Worm (Caenorhabditis elegans): ENCODE results near the gene Y53F4B.14.
A peak's percentile ranks its signal among the peaks of the same experiment; 100 is the strongest.

Y53F4B.14 gene

DNA sequence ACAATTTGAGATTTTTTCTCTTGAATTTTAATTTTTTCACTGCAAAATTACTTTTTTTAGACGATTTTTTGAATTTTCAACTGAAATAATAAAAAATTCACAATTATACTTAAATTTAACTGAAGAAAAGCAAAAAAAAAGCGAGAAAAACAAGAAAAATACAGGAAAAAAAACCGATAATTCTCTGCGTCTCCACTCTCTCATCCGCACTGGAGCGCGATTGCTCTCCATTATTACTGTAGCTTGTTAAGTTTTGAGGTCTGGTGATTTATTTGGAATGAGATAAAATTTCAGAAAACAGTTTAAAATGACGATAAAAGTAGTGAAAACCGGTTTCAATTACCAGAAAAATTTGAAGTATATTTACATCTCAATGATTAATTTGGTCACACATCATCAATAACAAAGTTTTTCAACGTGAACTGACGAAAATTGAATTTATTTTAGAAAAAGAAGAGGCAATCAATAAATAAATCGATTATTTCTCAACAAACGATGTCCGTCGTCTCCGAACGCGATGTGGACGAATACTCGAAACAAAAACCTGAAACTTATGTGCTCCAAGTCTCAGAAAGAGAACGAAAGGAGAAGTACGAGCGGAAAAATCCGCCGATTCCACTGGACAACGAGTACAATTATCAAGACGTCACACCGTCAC is 39.1 kb downstream of the Y53F4B.14 start, which contains the start of gene Y53F4B.19:
Y53F4B.19 (plus strand) TSS at position 157 of the 658 bp plus-strand sequence.
- TF ChIP-seq lim-7 (GFP tag; IDR thresholded peaks at IDR 0.05) (no peak), aly-2 (tag; optimal IDR thresholded peaks at IDR 0.05) (no peak), unc-130 (GFP tag; optimal IDR thresholded peaks at IDR 0.05) (peak; percentile 44), nhr-6 (tag; optimal IDR thresholded peaks at IDR 0.05) (no peak), lin-1 (GFP tag; IDR thresholded peaks at IDR 0.05) (no peak), aha-1 (tag) (peak; percentile 86), nhr-77 (tag; optimal IDR thresholded peaks at IDR 0.05) (no peak), php-3 (GFP tag; IDR thresholded peaks at IDR 0.05) (no peak), nhr-11 (tag; optimal IDR thresholded peaks at IDR 0.05) (no peak), sdz-12 (GFP tag; optimal IDR thresholded peaks at IDR 0.05) (no peak), mdl-1 (tag; optimal IDR thresholded peaks at IDR 0.05) (no peak), lin-38 (GFP tag; IDR thresholded peaks at IDR 0.05) (peak; percentile 93), ces-1 (GFP tag; optimal IDR thresholded peaks at IDR 0.05) (no peak), unc-62 (GFP tag; optimal IDR thresholded peaks at IDR 0.05 in 1 of 2) (peak in 1 of 2 experiments; percentile 96), unc-62 (tag; optimal IDR thresholded peaks at IDR 0.05) (no peak), zag-1 (tag; optimal IDR thresholded peaks at IDR 0.05) (no peak), dmd-6 (GFP tag; IDR thresholded peaks at IDR 0.05) (no peak), madf-9 (GFP tag; conservative IDR thresholded peaks at IDR 0.05) (no peak), F26F4.8 (GFP tag; conservative IDR thresholded peaks at IDR 0.05) (no peak), hlh-30 (tag; optimal IDR thresholded peaks at IDR 0.05; ENCODE audit: insufficient read depth) (no peak)

DNA sequence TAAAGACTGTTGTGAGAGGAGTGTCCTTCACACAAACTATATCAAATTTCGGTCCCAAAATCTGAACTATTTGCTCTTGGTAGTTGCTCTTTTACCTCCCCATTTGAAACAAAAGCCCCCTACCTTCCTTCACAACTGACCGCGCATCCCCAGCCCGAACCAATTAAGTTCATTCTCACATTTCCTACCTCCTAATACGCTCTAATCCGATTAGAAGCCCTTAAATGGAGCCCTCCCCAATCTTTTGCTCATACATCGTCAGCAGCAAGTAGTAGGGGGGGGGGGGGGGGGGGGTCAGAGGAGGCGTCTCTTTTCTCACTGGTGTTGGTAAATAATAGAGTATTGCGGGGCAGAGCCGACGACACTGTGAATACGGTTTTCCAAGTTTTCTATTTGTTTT is 42.7 kb downstream of the Y53F4B.14 start:
- TF ChIP-seq aha-1 (tag) (peak; percentile 43), ceh-32 (tag; optimal IDR thresholded peaks at IDR 0.05; ENCODE audit: poor library complexity) (no peak)

DNA sequence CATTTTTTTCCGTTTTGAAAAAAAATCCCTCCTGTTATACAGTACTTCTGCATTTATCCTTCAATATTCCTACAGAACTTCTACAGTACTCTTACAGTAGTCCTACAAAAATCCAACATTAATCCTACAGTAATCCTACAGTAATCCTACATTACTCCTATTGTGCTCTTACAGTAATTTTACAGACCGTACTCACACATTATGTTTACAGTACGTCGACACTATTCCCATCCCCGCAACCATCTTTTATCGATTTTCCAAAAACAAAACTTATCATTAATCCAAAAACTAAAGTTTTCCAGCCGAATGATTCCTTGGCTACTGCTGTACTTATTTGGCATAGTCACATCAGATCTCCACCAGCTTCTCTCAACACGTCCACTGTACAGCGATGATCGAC is 46.4 kb downstream of the Y53F4B.14 start, which contains the start of gene Y53F4B.20:
Y53F4B.20 (plus strand) TSS at position 301 of the 400 bp plus-strand sequence.
- no peak for TF ChIP-seq F37D6.2 (tag; optimal IDR thresholded peaks at IDR 0.05)
- TF ChIP-seq nhr-111 (GFP tag; optimal IDR thresholded peaks at IDR 0.05), result no peak
- no peak for TF ChIP-seq F10B5.3 (tag; optimal IDR thresholded peaks at IDR 0.05)
- TF ChIP-seq ctbp-1 (GFP tag; IDR thresholded peaks at IDR 0.05), result no peak
- no peak for TF ChIP-seq nhr-102 (tag; optimal IDR thresholded peaks at IDR 0.05)
- TF ChIP-seq hlh-11 (tag; optimal IDR thresholded peaks at IDR 0.05), result no peak
- TF ChIP-seq pqm-1 (tag; optimal IDR thresholded peaks at IDR 0.05), result no peak
- TF ChIP-seq mxl-2 (GFP tag; conservative IDR thresholded peaks at IDR 0.05), result no peak
- TF ChIP-seq ama-1 (optimal IDR thresholded peaks at IDR 0.05), result no peak
- no peak for TF ChIP-seq madf-9 (GFP tag; conservative IDR thresholded peaks at IDR 0.05)
- no peak for TF ChIP-seq snpc-4 (tag; optimal IDR thresholded peaks at IDR 0.05)

Data from whole organism, L4 larva.